Worm (Caenorhabditis elegans) whole organism, L1 larva: Measurements from ENCODE around the gene B0285.6.

Experiments
- F16B12.6 ChIP-seq: fragments of 150-350 bp; optimal IDR thresholded peaks from 2 replicates; lab custom pipeline; 2014; ENCODE audit warnings: missing biosample characterization, missing genetic modification characterization
- aha-1 ChIP-seq: fragments of 150-350 bp; optimal IDR thresholded peaks from 2 replicates; lab custom pipeline; 2014; ENCODE audit warnings: missing biosample characterization, missing genetic modification characterization
- alr-1 ChIP-seq: fragments of 200-800 bp; sonication (Bioruptor generic); optimal IDR thresholded peaks from 2 replicates; lab custom pipeline; 2018; ENCODE audit warnings: borderline replicate concordance, mild to moderate bottlenecking, missing genetic modification characterization, missing compliant biosample characterization
- aly-2 ChIP-seq: fragments of 150-350 bp; optimal IDR thresholded peaks from 2 replicates; lab custom pipeline; 2014; ENCODE audit warnings: missing biosample characterization, missing genetic modification characterization
- blmp-1 ChIP-seq: fragments of 150-350 bp; optimal IDR thresholded peaks from 2 replicates; lab custom pipeline; 2014; ENCODE audit warnings: missing biosample characterization, missing genetic modification characterization
- ceh-90 ChIP-seq: sonication (generic microtip); optimal IDR thresholded peaks from 2 replicates; lab custom pipeline; 2016; ENCODE audit warnings: missing genetic modification characterization, missing compliant biosample characterization
- ces-1 ChIP-seq: fragments of 150-350 bp; optimal IDR thresholded peaks from 2 replicates; lab custom pipeline; 2014; ENCODE audit warnings: missing biosample characterization, missing genetic modification reagents, missing genetic modification characterization
- efl-1 ChIP-seq, 4 experiments: fragments of 150-350 bp; optimal IDR thresholded peaks in 3 of 4; peaks in 1 of 4; 1 replicate in 1 of 4; 2 replicates in 3 of 4; lab custom pipeline; 2014; ENCODE audit warnings: missing biosample characterization in 2 of 4, missing genetic modification characterization in 2 of 4, missing genetic modification reagents in 2 of 4
- efl-3 ChIP-seq: fragments of 200-800 bp; sonication (Bioruptor generic); optimal IDR thresholded peaks from 2 replicates; lab custom pipeline; 2018; ENCODE audit warnings: mild to moderate bottlenecking, missing genetic modification characterization, missing compliant biosample characterization
- egl-13 ChIP-seq: sonication (generic microtip); optimal IDR thresholded peaks from 2 replicates; lab custom pipeline; 2016; ENCODE audit warnings: missing genotype, missing genetic modification reagents, missing genetic modification characterization, missing compliant biosample characterization
- elt-2 ChIP-seq: sonication (generic microtip); optimal IDR thresholded peaks from 2 replicates; lab custom pipeline; 2016; ENCODE audit warnings: missing genetic modification characterization, mild to moderate bottlenecking, inconsistent platforms, missing compliant biosample characterization, missing genetic modification reagents
- elt-3 ChIP-seq, 6 experiments: fragments of 150-350 bp in 1 of 6; sonication (generic microtip); optimal IDR thresholded peaks; 2 replicates each; lab custom pipeline; 2017 to 2018; ENCODE audit warnings: missing biosample characterization in 6 of 6, missing genetic modification characterization in 6 of 6, inconsistent platforms in 1 of 6
- ets-5 ChIP-seq: fragments of 200-800 bp; sonication (Bioruptor generic); IDR thresholded peaks from 2 replicates; pipeline ENCODE4 v1.3.6; 2022; ENCODE audit warnings: missing genetic modification characterization, missing compliant biosample characterization
- hlh-17 ChIP-seq: fragments of 200-800 bp; sonication (Bioruptor generic); optimal IDR thresholded peaks from 2 replicates; lab custom pipeline; 2018; ENCODE audit warnings: missing genetic modification characterization, mild to moderate bottlenecking, missing compliant biosample characterization, moderate library complexity, borderline replicate concordance
- hlh-4 ChIP-seq: sonication (generic microtip); optimal IDR thresholded peaks from 2 replicates; lab custom pipeline; 2016; ENCODE audit warnings: mild to moderate bottlenecking, missing genetic modification characterization, missing compliant biosample characterization
- hpl-2 ChIP-seq: fragments of 150-350 bp; optimal IDR thresholded peaks from 2 replicates; lab custom pipeline; 2014; ENCODE audit warnings: missing biosample characterization, missing genetic modification reagents, missing genetic modification characterization
- irx-1 ChIP-seq: sonication (generic microtip); optimal IDR thresholded peaks from 2 replicates; lab custom pipeline; 2016; ENCODE audit warnings: missing genetic modification characterization, missing compliant biosample characterization
- isw-1 ChIP-seq: fragments of 200-800 bp; sonication (Bioruptor generic); IDR thresholded peaks from 2 replicates; pipeline ENCODE4 v1.3.6; 2022; ENCODE audit warnings: missing genetic modification characterization, missing compliant biosample characterization
- lin-13 ChIP-seq: fragments of 150-350 bp; optimal IDR thresholded peaks from 2 replicates; lab custom pipeline; 2014; ENCODE audit warnings: missing biosample characterization, missing genetic modification reagents, missing genetic modification characterization
- lin-14 ChIP-seq: fragments of 200-800 bp; sonication (Bioruptor generic); optimal IDR thresholded peaks from 2 replicates; lab custom pipeline; 2018; ENCODE audit warnings: mild to moderate bottlenecking, missing genetic modification characterization, moderate library complexity, missing compliant biosample characterization
- lsy-2 ChIP-seq, 2 experiments: fragments of 150-350 bp; optimal IDR thresholded peaks; 2 replicates each; lab custom pipeline; 2014; ENCODE audit warnings: missing biosample characterization in 2 of 2, missing genetic modification characterization in 2 of 2
- mdl-1 ChIP-seq, 2 experiments: fragments of 150-350 bp; optimal IDR thresholded peaks; 2 replicates each; lab custom pipeline; 2014 to 2017; ENCODE audit warnings: missing biosample characterization in 2 of 2, missing genetic modification characterization in 2 of 2, inconsistent platforms in 1 of 2
- nhr-12 ChIP-seq: sonication (generic microtip); optimal IDR thresholded peaks from 2 replicates; lab custom pipeline; 2017; ENCODE audit warnings: missing biosample characterization, missing genetic modification characterization
- nhr-19 ChIP-seq: fragments of 200-800 bp; sonication (Bioruptor generic); conservative IDR thresholded peaks from 2 replicates; pipeline ENCODE4 v1.3.6; 2022; ENCODE audit warnings: missing genetic modification characterization, missing compliant biosample characterization
- nhr-47 ChIP-seq: sonication (generic microtip); optimal IDR thresholded peaks from 2 replicates; lab custom pipeline; 2016; ENCODE audit warnings: mild to moderate bottlenecking, missing genetic modification characterization, moderate library complexity, missing compliant biosample characterization
- nhr-71 ChIP-seq: sonication (generic microtip); optimal IDR thresholded peaks from 2 replicates; lab custom pipeline; 2016; ENCODE audit warnings: mild to moderate bottlenecking, missing genetic modification characterization, moderate library complexity, missing compliant biosample characterization
- nhr-77 ChIP-seq: fragments of 150-350 bp; optimal IDR thresholded peaks from 2 replicates; lab custom pipeline; 2014; ENCODE audit warnings: missing biosample characterization, missing genetic modification characterization
- nhr-84 ChIP-seq: sonication (generic microtip); optimal IDR thresholded peaks from 2 replicates; lab custom pipeline; 2017; ENCODE audit warnings: missing biosample characterization, missing genetic modification characterization
- nhr-85 ChIP-seq: sonication (generic microtip); peaks from one replicate; lab custom pipeline; 2016; ENCODE audit warnings: missing genetic modification characterization, inconsistent platforms, missing compliant biosample characterization
- nhr-90 ChIP-seq: sonication (generic microtip); optimal IDR thresholded peaks from 2 replicates; lab custom pipeline; 2016; ENCODE audit warnings: mild to moderate bottlenecking, missing genetic modification characterization, missing compliant biosample characterization; ENCODE audit not compliant: poor library complexity
- pax-3 ChIP-seq: fragments of 200-800 bp; sonication (Bioruptor generic); optimal IDR thresholded peaks from 2 replicates; lab custom pipeline; 2018; ENCODE audit warnings: mild to moderate bottlenecking, missing genetic modification characterization, moderate library complexity, missing compliant biosample characterization
- rnt-1 ChIP-seq: sonication (generic microtip); optimal IDR thresholded peaks from 2 replicates; lab custom pipeline; 2016; ENCODE audit warnings: mild to moderate bottlenecking, missing genetic modification characterization, moderate library complexity, missing compliant biosample characterization
- snpc-4 ChIP-seq: fragments of 150-350 bp; optimal IDR thresholded peaks from 2 replicates; lab custom pipeline; 2014; ENCODE audit warnings: missing biosample characterization, missing genetic modification characterization
- unc-130 ChIP-seq: fragments of 150-350 bp; optimal IDR thresholded peaks from 2 replicates; lab custom pipeline; 2017; ENCODE audit warnings: missing biosample characterization, missing genetic modification characterization, inconsistent platforms
- unc-86 ChIP-seq: sonication (generic microtip); optimal IDR thresholded peaks from 2 replicates; lab custom pipeline; 2016; ENCODE audit warnings: missing genetic modification characterization, missing compliant biosample characterization
- zag-1 ChIP-seq: fragments of 150-350 bp; optimal IDR thresholded peaks from 2 replicates; lab custom pipeline; 2014; ENCODE audit warnings: missing biosample characterization, missing genetic modification characterization
- zip-4 ChIP-seq: fragments of 200-800 bp; sonication (Bioruptor generic); optimal IDR thresholded peaks from 2 replicates; lab custom pipeline; 2018; ENCODE audit warnings: mild to moderate bottlenecking, missing genetic modification characterization, moderate library complexity, missing compliant biosample characterization

B0285.6 gene

ce11 chrIII:4356384-4356783, 6.5 kb downstream of the B0285.6 start, which contains the start of gene mnp-1:
Gene mnp-1, plus strand, starts transcription at chrIII:4356594.
- TF ChIP-seq blmp-1 (tag; lab: Kevin White, UChicago) (no peak), nhr-47 (tag; lab: Kevin White, UChicago) (no peak), nhr-90 (tag; lab: Kevin White, UChicago) (no peak), efl-1 (optimal IDR thresholded peaks at IDR 0.05; lab: Kevin White, UChicago) (no peak), efl-1 (GFP tag; optimal IDR thresholded peaks at IDR 0.05 in 1 of 2; lab: Kevin White, UChicago) (peak in 1 of 2 experiments; percentile 55)
- TF ChIP-seq, all 84 proteins: peak for 1

DNA sequence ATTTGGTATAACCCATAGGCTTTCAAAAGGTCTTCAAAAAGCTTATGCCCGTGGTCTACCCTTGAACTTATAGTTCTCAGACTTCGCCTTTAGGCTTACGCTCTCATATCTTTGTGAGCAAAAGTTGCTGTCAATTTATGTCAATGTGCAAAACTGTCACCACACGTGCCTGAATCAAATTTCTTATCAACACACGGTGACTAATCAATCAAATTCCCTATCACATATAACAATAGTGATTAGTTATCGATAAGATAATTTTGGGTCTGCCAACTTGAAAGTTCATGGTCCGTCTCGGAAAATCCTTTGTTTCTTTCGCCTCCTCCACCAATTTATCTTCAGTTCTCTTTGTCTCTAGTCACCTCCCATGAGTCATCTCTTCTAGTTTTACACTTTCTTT, 7.5 kb downstream of the B0285.6 start:
- no peak for TF ChIP-seq aha-1 (tag; lab: Kevin White, UChicago)
- TF ChIP-seq elt-2 (tag; lab: Kevin White, UChicago): peak; percentile 27
- TF ChIP-seq, all 84 proteins: peak for 1

- TF ChIP-seq mdl-1 (tag; optimal IDR thresholded peaks at IDR 0.05; lab: Kevin White, UChicago): peak in 1 of 2 experiments; percentile 7
- no peak for TF ChIP-seq ets-5 (GFP tag; lab: Robert Waterston, UW)
- TF ChIP-seq rnt-1 (tag; lab: Kevin White, UChicago): peak; percentile 64
- TF ChIP-seq elt-3 (tag; optimal IDR thresholded peaks at IDR 0.05; lab: Kevin White, UChicago): no peak
- peak in 1 of 2 experiments; percentile 4 for TF ChIP-seq lsy-2 (tag; optimal IDR thresholded peaks at IDR 0.05; lab: Kevin White, UChicago)
- TF ChIP-seq nhr-77 (tag; lab: Kevin White, UChicago): no peak
- no peak for TF ChIP-seq zip-4
- TF ChIP-seq nhr-90 (tag; lab: Kevin White, UChicago): no peak
- no peak for TF ChIP-seq snpc-4
- no peak for TF ChIP-seq hlh-4 (tag; lab: Kevin White, UChicago)
- TF ChIP-seq efl-3 (GFP tag; lab: Kevin White, UChicago): no peak
- peak; percentile 34 for TF ChIP-seq unc-130
- peak; percentile 49 for TF ChIP-seq nhr-71 (tag; lab: Kevin White, UChicago)
Observed at ce11 chrIII:4358345-4358744, 8.4 kb downstream of the B0285.6 start.

DNA sequence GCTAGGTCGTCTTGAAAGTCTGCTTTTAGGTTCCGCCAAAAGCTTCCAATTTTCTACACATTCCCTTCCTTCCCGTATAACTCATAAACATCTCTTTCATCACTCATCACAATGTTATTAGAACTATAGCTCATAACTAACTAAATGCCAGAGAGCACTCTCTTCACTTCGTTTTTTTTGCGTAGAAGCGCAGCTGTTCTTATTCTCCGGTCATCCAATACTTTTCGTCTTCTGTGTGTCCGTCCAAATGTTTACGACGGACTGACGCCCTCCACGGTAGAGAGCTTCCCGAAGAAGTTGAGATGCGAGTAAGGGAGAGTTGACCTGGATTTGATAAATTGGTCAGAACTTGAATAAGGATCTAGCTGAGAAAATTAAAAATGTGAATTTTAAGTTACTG, 9.3 kb downstream of the B0285.6 start:
- no peak for TF ChIP-seq F16B12.6 (tag; lab: Kevin White, UChicago)
- TF ChIP-seq snpc-4: no peak
- TF ChIP-seq rnt-1 (tag; lab: Kevin White, UChicago): peak; percentile 40
- no peak for TF ChIP-seq egl-13 (tag; lab: Kevin White, UChicago)
- TF ChIP-seq hlh-17 (GFP tag; lab: Kevin White, UChicago): no peak
- no peak for TF ChIP-seq nhr-12 (tag; lab: Kevin White, UChicago)
- TF ChIP-seq hpl-2: no peak
- TF ChIP-seq ceh-90 (tag; lab: Kevin White, UChicago): no peak
- TF ChIP-seq lin-14 (GFP tag; lab: Kevin White, UChicago): peak; percentile 19
- no peak for TF ChIP-seq aly-2
- no peak for TF ChIP-seq nhr-85 (tag; lab: Kevin White, UChicago)
- no peak for TF ChIP-seq lsy-2 (tag; optimal IDR thresholded peaks at IDR 0.05; lab: Kevin White, UChicago)
- TF ChIP-seq efl-1 (optimal IDR thresholded peaks at IDR 0.05; lab: Kevin White, UChicago): no peak
- peak in 1 of 2 experiments; percentile 44 for TF ChIP-seq efl-1 (GFP tag; optimal IDR thresholded peaks at IDR 0.05 in 1 of 2; lab: Kevin White, UChicago)

DNA sequence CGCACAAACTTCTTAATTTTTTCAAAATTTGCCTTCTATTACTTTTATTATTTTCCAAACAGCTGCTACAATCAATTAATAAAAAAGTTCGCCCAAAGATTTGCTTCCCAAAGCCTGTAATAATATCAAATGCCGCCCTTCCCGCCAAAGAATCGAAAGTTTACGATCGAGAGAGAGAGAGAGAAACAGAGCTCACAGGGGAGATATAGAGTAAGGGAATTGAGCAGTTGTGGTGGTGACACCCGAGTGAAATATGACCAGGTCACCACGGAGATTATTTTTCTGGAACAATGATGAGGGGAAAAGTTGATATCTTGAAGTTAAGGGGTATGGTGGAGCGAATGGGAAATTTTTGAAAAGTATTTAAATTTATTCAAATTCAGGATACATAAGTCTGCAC, 10.0 kb downstream of the B0285.6 start:
- TF ChIP-seq pax-3 (tag; lab: Kevin White, UChicago) (no peak), zip-4 (no peak), nhr-84 (tag; lab: Kevin White, UChicago) (no peak), isw-1 (no peak), lin-13 (GFP tag; lab: Kevin White, UChicago) (no peak), zag-1 (tag; lab: Kevin White, UChicago) (no peak), alr-1 (tag; lab: Kevin White, UChicago) (no peak), ces-1 (GFP tag; lab: Kevin White, UChicago) (no peak), nhr-19 (GFP tag; lab: Robert Waterston, UW) (no peak), irx-1 (tag; lab: Kevin White, UChicago) (no peak), unc-86 (tag; lab: Kevin White, UChicago) (no peak), elt-3 (tag; optimal IDR thresholded peaks at IDR 0.05; lab: Kevin White, UChicago) (no peak)
